Worm (Caenorhabditis elegans) whole organism, dauer: Measurements from ENCODE around the gene T28F3.8.

ENCODE experiments used
- unc-62 ChIP-seq: sonication (generic microtip); optimal IDR thresholded peaks from 2 replicates; lab custom pipeline; 2017; ENCODE audit warnings: missing biosample characterization, missing genetic modification reagents, missing genetic modification characterization

Gene T28F3.8

DNA sequence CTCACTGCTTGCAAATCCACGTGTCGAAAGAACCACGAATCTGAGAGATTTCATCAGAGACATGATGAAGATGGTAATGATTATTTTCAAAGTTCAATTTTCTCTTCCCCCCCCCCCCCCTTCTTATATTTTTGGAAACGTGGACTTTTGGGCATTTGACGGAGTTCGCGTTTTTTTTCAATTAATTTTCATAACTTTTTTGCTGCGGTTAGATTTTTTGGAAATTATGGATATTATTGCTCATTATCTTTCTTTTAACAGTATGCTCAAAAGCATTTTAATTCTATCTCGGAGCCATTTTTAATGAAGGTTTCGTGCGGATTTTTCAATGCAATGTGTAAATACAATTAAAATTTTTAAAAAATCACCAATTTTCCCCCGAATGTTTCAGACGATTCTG lies 47.8 kb downstream of the T28F3.8 start, which contains the start of gene phyh-1:
Gene phyh-1 (minus strand): TSS at position 101 of the 400 bp plus-strand sequence.
- TF ChIP-seq unc-62: no peak

DNA sequence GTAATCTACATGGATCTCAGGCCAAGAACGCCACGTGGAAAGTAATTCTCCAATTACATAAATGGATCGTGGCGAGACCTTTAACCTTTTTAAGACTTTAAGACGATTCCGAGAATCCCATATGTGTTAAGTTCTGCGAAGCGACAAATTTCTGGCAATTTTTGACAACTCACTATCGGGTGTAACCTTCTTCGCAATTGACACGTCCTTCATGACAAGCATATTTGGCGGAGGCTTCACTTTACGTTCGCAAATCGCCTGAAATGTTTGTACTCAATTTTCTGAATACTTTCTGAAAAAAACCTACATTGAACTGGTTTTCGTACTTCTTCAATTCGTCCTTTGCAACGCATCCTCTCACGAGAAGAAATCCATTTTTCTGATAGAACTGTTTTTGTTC lies 48.3 kb downstream of the T28F3.8 start:
- no peak for TF ChIP-seq unc-62
